Fruit fly (Drosophila melanogaster): ENCODE measurements around the gene csw.
A peak's percentile ranks its signal among the peaks of the same experiment; 100 is the strongest.

Gene csw

DNA sequence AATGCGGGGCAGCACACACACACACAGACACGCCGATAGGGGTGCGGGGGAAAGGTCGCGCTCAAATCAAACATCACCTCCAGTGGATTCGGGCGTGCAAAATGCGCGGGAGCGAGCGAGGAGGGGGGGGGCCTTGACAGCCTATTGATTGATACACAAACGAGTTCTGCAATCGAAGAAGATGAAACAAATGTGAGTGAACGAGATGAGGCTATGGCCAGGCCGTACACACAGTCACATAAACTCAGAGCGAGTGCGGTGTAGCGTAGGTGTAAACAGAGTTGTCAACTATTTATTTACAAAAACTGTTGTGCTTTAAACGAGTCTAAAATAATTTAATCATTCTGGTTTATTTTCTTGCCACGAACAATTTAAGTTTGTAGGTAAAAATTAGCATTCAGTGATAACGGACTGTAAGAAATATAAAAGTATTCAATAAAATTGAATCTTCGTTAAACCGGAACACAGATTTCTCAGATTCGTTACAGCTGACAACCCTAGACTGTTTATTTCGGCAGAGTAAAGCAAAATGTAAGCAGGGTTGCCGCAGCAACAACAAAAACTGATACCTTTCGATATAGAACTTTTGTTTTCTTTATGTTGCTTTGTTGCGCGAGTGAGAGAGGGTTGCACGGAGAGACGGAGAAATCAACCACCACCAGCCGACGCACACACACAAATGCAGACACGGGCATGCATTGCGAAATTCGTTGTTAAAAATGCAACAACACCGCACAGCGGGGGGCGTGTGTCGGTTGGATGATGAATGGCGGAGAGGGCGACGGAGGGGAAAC, 41.1 kb downstream of the csw start (continued):
- TF ChIP-seq CG11504 (tag; optimal IDR thresholded peaks at IDR 0.05) (peak; percentile 93), crc (GFP tag; optimal IDR thresholded peaks at IDR 0.05) (peak; percentile 76), Pdp1 (GFP tag; optimal IDR thresholded peaks at IDR 0.05) (peak; percentile 74 to 84), Ada2b (GFP tag; IDR thresholded peaks at IDR 0.05) (peak; percentile 90), CG12299 (tag; optimal IDR thresholded peaks at IDR 0.05) (peak; percentile 88), CG7987 (GFP tag; optimal IDR thresholded peaks at IDR 0.05) (peak; percentile 54), slbo (GFP tag; IDR thresholded peaks at IDR 0.05) (peak; percentile 78), Dip3 (GFP tag; optimal IDR thresholded peaks at IDR 0.05) (peak; percentile 82), trem (tag; optimal IDR thresholded peaks at IDR 0.05) (peak; percentile 81), CG10431 (GFP tag; optimal IDR thresholded peaks at IDR 0.05) (peak; percentile 74), Stat92E (GFP tag; optimal IDR thresholded peaks at IDR 0.05) (peak in 1 of 3 experiments; percentile 52), vfl (GFP tag; optimal IDR thresholded peaks at IDR 0.05) (peak; percentile 42), Mes4 (GFP tag; optimal IDR thresholded peaks at IDR 0.05) (peak; percentile 73), CG3995 (GFP tag; optimal IDR thresholded peaks at IDR 0.05) (peak; percentile 60), Hr78 (GFP tag; optimal IDR thresholded peaks at IDR 0.05) (peak in 1 of 2 experiments; percentile 82), jumu (GFP tag; optimal IDR thresholded peaks at IDR 0.05) (peak; percentile 37), CG5245 (GFP tag; optimal IDR thresholded peaks at IDR 0.05) (peak; percentile 80), CG14710 (tag; optimal IDR thresholded peaks at IDR 0.05) (peak; percentile 92), CG8924 (tag; optimal IDR thresholded peaks at IDR 0.05) (peak; percentile 94), BtbVII (GFP tag; optimal IDR thresholded peaks at IDR 0.05) (peak; percentile 93), CG2129 (GFP tag; IDR thresholded peaks at IDR 0.05; ENCODE audit: partially characterized antibody) (no peak), wdn (GFP tag; IDR thresholded peaks at IDR 0.05) (peak; percentile 60; the same call in 1 of the 2 replicates), CG12769 (tag; optimal IDR thresholded peaks at IDR 0.05) (peak; percentile 90), phol (tag; optimal IDR thresholded peaks at IDR 0.05) (peak; percentile 91), gfzf (GFP tag; optimal IDR thresholded peaks at IDR 0.05) (no peak), HLH3B (GFP tag; IDR thresholded peaks at IDR 0.05) (peak; percentile 88), gem (tag; optimal IDR thresholded peaks at IDR 0.05) (peak; percentile 95), CG6854 (GFP tag; optimal IDR thresholded peaks at IDR 0.05) (peak; percentile 93), CG2875 (GFP tag; optimal IDR thresholded peaks at IDR 0.05) (peak; percentile 78), CG4707 (GFP tag; optimal IDR thresholded peaks at IDR 0.05) (peak; percentile 39), hth (optimal IDR thresholded peaks at IDR 0.05) (peak; percentile 41), ERR (GFP tag; optimal IDR thresholded peaks at IDR 0.05) (peak; percentile 70), CG1603 (tag; optimal IDR thresholded peaks at IDR 0.05) (peak; percentile 90), Ravus (GFP tag; IDR thresholded peaks at IDR 0.05) (peak; percentile 33), CG5180 (GFP tag; optimal IDR thresholded peaks at IDR 0.05) (peak; percentile 81), Spps (tag; optimal IDR thresholded peaks at IDR 0.05) (peak; percentile 85), NFAT (GFP tag; IDR thresholded peaks at IDR 0.05) (peak; percentile 57; the same call in 1 of the 2 replicates), CG7745 (tag; optimal IDR thresholded peaks at IDR 0.05) (peak; percentile 42), CG17912 (GFP tag; optimal IDR thresholded peaks at IDR 0.05) (peak; percentile 42), CG2678 (tag; optimal IDR thresholded peaks at IDR 0.05) (peak; percentile 96), cad (GFP tag; optimal IDR thresholded peaks at IDR 0.05) (no peak), pho (GFP tag; optimal IDR thresholded peaks at IDR 0.05) (peak; percentile 77), sc (optimal IDR thresholded peaks at IDR 0.05) (no peak), sc (GFP tag; optimal IDR thresholded peaks at IDR 0.05) (peak; percentile 71), Antp (GFP tag; optimal IDR thresholded peaks at IDR 0.05) (peak; percentile 78), dysf (GFP tag; IDR thresholded peaks at IDR 0.05) (peak; percentile 92), pnt (GFP tag; optimal IDR thresholded peaks at IDR 0.05) (peak; percentile 77), zen (tag; optimal IDR thresholded peaks at IDR 0.05) (peak; percentile 81)

Measured in whole organism, embryonic.